Fruit fly (Drosophila melanogaster) whole organism, adult: ENCODE data around the gene mib1.

Experiments
- CG11617 ChIP-seq: fragments of 200-800 bp; sonication (Bioruptor generic); optimal IDR thresholded peaks from 2 replicates; lab custom pipeline; 2017; ENCODE audit warnings: mild to moderate bottlenecking, missing biosample characterization, missing genetic modification reagents, missing genetic modification characterization
- CG12768 ChIP-seq: fragments of 200-800 bp; sonication (Bioruptor generic); optimal IDR thresholded peaks from 2 replicates; lab custom pipeline; 2017; ENCODE audit warnings: missing biosample characterization, missing genetic modification characterization, mild to moderate bottlenecking, moderate library complexity, missing genetic modification reagents
- CG14711 ChIP-seq: fragments of 200-800 bp; sonication (Bioruptor generic); optimal IDR thresholded peaks from 2 replicates; lab custom pipeline; 2018; ENCODE audit warnings: missing biosample characterization, mild to moderate bottlenecking, missing genetic modification characterization, moderate library complexity
- CG1620 ChIP-seq: fragments of 200-800 bp; sonication (Bioruptor generic); optimal IDR thresholded peaks from 2 replicates; lab custom pipeline; 2016; ENCODE audit warnings: missing biosample characterization, missing genetic modification characterization
- CG33017 ChIP-seq: fragments of 200-800 bp; sonication (Bioruptor generic); optimal IDR thresholded peaks from 2 replicates; lab custom pipeline; 2018; ENCODE audit warnings: missing biosample characterization, mild to moderate bottlenecking, missing genetic modification characterization, moderate library complexity
- CG5204 ChIP-seq: fragments of 200-800 bp; sonication (Bioruptor generic); optimal IDR thresholded peaks from 2 replicates; lab custom pipeline; 2016; ENCODE audit warnings: missing biosample characterization, missing genetic modification characterization
- CG7045 ChIP-seq: fragments of 200-800 bp; sonication (Bioruptor generic); optimal IDR thresholded peaks from 2 replicates; lab custom pipeline; 2017; ENCODE audit warnings: missing biosample characterization, mild to moderate bottlenecking, missing genetic modification characterization
- CG7101 ChIP-seq: fragments of 200-800 bp; sonication (Bioruptor generic); optimal IDR thresholded peaks from 2 replicates; lab custom pipeline; 2018; ENCODE audit warnings: missing biosample characterization, mild to moderate bottlenecking, missing genetic modification characterization, moderate library complexity
- Clk ChIP-seq: fragments of 200-800 bp; sonication (Bioruptor generic); optimal IDR thresholded peaks from 2 replicates; lab custom pipeline; 2017; ENCODE audit warnings: missing biosample characterization, missing genetic modification characterization
- Crg-1 ChIP-seq: fragments of 200-800 bp; sonication (Bioruptor generic); optimal IDR thresholded peaks from 2 replicates; lab custom pipeline; 2016; ENCODE audit warnings: missing biosample characterization, missing genetic modification characterization
- Hr96 ChIP-seq: fragments of 200-800 bp; sonication (Bioruptor generic); optimal IDR thresholded peaks from 2 replicates; lab custom pipeline; 2016; ENCODE audit warnings: missing biosample characterization, missing genetic modification characterization
- Mnt ChIP-seq: fragments of 200-800 bp; sonication (Bioruptor generic); optimal IDR thresholded peaks from 2 replicates; lab custom pipeline; 2016; ENCODE audit warnings: missing biosample characterization, mild to moderate bottlenecking, missing genetic modification characterization
- bab1 ChIP-seq: fragments of 200-800 bp; sonication (Bioruptor generic); optimal IDR thresholded peaks from 3 replicates; lab custom pipeline; 2019; ENCODE audit warnings: missing biosample characterization, mild to moderate bottlenecking, missing genetic modification characterization, moderate library complexity
- cic ChIP-seq: fragments of 200-800 bp; sonication (Bioruptor generic); optimal IDR thresholded peaks from 2 replicates; lab custom pipeline; 2017; ENCODE audit warnings: missing biosample characterization, mild to moderate bottlenecking, missing genetic modification characterization, moderate library complexity
- cnc ChIP-seq, 2 experiments: fragments of >200 bp; optimal IDR thresholded peaks; 2 replicates each; lab custom pipeline; 2017
- kay ChIP-seq: fragments of 200-800 bp; sonication (Bioruptor generic); peaks from one replicate; lab custom pipeline; 2016; ENCODE audit warnings: missing biosample characterization, missing genetic modification characterization, borderline replicate concordance
- ovo ChIP-seq: fragments of 200-800 bp; sonication (Bioruptor generic); optimal IDR thresholded peaks from 2 replicates; lab custom pipeline; 2016; ENCODE audit warnings: missing biosample characterization, missing genetic modification characterization
- pad ChIP-seq: fragments of 200-800 bp; sonication (Bioruptor generic); optimal IDR thresholded peaks from 3 replicates; lab custom pipeline; 2017; ENCODE audit warnings: missing biosample characterization, missing genetic modification characterization, mild to moderate bottlenecking, moderate library complexity, missing genetic modification reagents
- tj ChIP-seq: fragments of 200-800 bp; sonication (Bioruptor generic); optimal IDR thresholded peaks from 3 replicates; lab custom pipeline; 2017; ENCODE audit warnings: missing biosample characterization, mild to moderate bottlenecking, missing genetic modification characterization, moderate library complexity
- toe ChIP-seq: fragments of 200-800 bp; sonication (Bioruptor generic); optimal IDR thresholded peaks from 2 replicates; lab custom pipeline; 2016; ENCODE audit warnings: missing biosample characterization, missing genetic modification characterization

mib1 gene

DNA sequence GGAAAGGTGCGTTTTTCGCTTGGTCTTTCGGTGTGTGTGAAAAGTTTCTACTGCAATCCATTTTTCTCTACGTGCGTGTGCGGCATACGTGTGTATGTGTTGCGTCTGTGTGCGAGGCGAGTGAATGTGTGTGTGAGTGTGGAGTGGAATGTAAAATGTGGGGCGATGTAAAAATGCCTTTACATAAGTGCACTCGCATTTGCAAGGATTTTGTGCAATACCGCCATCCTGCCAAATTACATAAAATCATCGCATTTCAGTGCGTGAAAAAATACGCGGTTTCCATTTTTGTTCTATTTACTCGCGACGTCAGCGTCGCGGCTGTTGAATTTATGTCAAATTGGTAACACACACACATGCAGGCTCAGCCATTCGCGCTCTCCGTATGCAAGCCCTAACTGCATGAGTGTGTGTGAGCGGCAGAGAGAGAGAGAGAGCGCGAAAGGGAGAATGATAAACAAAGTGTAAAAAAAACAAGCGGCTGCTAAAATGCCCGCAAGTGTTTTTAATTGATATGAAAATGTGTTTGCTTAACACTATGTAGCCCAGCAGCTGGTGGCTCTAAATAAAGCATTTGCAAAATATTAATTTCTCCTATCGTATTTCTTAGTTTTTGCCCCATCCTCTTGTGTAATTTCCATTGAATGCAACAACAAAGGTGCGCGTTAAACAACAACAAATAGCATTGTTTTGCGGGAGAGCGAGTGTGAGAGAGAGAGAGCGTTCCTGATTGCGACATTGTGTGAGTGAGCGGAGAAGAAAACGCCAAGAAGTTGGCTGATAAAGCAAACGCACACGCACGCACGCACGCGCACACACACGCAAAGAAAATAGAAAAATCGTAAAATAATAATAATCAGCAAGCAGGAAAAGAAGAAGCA, 40.8 kb upstream of the mib1 start:
- TF ChIP-seq tj (GFP tag; lab: Kevin White, UChicago) (peak; percentile 17), cic (GFP tag; lab: Kevin White, UChicago) (peak; percentile 63), pad (no peak), kay (peak; percentile 42), CG12768 (peak; percentile 94)

DNA sequence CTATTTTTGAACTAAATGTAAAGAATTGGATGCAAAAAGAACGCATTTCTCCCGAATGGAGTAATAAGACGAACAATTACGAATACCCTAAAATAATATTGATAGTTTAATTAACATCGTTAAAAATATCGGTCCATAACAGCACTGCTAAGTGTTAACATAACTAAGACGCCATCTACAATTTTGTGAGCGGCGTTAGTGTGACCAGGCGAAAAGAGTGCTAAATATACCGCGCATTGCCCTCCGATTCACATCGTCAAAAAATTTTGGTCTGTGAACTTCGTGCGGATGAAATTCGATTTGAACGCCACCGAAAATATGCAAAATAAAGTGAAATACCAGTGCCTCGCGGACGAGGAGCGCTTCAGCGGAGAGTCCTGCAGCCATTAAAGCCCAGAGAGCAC, 40.1 kb upstream of the mib1 start, which contains the start of gene Mbs:
TSS of gene Mbs (plus strand) at position 241 of the 404 bp plus-strand sequence.
- TF ChIP-seq Mnt (GFP tag; lab: Kevin White, UChicago) (peak; percentile 29), kay (peak; percentile 60), toe (peak; percentile 29), CG33017 (tag; lab: Kevin White, UChicago) (no peak), CG5204 (GFP tag; lab: Kevin White, UChicago) (peak; percentile 22), bab1 (GFP tag; lab: Kevin White, UChicago) (peak; percentile 33), CG7101 (peak; percentile 38), CG14711 (tag; lab: Kevin White, UChicago) (peak; percentile 27), Hr96 (GFP tag; lab: Kevin White, UChicago) (peak; percentile 56), tj (GFP tag; lab: Kevin White, UChicago) (no peak), CG1620 (GFP tag; lab: Kevin White, UChicago) (peak; percentile 24), Clk (GFP tag; lab: Kevin White, UChicago) (no peak)

DNA sequence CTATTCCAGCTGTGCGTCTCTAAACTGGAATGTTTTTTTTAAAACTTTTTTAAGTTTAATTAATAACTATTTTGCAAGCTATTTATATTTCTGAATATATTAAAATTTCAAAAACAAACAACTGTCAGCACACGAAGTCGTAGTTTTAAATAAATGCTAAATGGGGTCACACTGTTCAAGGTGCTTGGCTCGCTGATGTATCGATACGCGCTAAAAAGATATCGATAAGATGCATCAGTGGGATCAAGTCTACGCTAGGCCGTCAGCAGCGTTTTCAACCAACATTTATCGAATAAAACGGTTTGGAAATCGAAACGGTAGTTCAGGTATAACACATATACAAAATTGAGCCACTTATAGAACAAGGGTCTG, 39.3 kb upstream of the mib1 start, which contains the start of gene Diap1:
TSS of gene Diap1 (minus strand) at position 148 of the 372 bp plus-strand sequence.
- TF ChIP-seq toe (peak; percentile 44), Clk (GFP tag; lab: Kevin White, UChicago) (no peak), kay (peak; percentile 89), pad (no peak), CG7101 (no peak), CG14711 (tag; lab: Kevin White, UChicago) (no peak), bab1 (GFP tag; lab: Kevin White, UChicago) (peak; percentile 33), Crg-1 (GFP tag; lab: Kevin White, UChicago) (no peak), Mnt (GFP tag; lab: Kevin White, UChicago) (peak; percentile 35)

DNA sequence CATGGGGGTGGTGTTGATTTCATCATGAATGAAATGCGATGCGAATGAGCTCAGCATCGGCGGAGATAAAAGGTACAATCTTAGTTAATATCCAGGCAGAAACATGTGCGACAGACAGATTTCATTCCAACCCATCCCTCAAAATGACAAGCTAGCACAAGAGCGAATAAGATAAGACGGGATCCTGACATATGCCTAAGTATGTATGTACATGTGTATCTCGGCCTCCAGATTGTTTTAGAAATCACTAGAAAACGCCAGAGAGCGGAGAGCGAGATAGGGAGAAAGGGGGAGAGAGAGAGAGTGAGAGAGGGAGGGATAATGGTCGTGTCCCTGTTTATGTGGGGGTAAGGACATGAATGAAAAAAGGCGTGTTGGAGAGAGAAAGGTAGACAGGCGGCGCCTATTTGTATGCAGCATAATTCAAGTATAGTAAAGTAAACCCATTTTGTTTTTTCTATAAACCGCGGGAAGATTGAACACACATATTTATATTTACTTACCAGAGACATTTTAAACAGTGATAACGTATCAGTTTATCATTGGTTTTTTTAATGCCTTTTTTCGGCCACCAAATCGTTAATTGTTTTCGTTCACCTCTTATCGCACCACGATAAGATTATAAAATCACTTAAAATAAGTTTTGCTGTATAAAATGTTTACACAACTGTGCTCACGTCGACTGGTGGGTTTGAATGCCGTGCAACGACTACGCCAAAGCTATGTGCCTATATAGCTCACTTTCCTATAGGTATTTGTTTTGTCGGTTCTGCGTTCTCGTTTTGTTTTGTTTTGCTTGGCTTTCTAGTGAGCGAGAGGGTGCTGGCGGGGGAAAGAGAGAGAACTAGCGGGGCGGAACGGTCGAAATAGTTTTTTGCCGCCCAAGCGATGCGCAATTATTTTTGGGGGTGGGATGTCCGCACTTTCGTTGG, 38.6 kb upstream of the mib1 start:
- TF ChIP-seq pad (peak; percentile 21), CG11617 (GFP tag; lab: Kevin White, UChicago) (peak; percentile 78), CG33017 (tag; lab: Kevin White, UChicago) (peak; percentile 82), CG14711 (tag; lab: Kevin White, UChicago) (peak; percentile 33), ovo (peak; percentile 48), CG12768 (peak; percentile 75), tj (GFP tag; lab: Kevin White, UChicago) (peak; percentile 17), cnc (optimal IDR thresholded peaks at IDR 0.05; lab: Kevin White, UChicago) (no peak), bab1 (GFP tag; lab: Kevin White, UChicago) (no peak), kay (peak; percentile 47), cic (GFP tag; lab: Kevin White, UChicago) (peak; percentile 93), Clk (GFP tag; lab: Kevin White, UChicago) (peak; percentile 39), CG1620 (GFP tag; lab: Kevin White, UChicago) (peak; percentile 19), toe (no peak), Mnt (GFP tag; lab: Kevin White, UChicago) (peak; percentile 79), CG7101 (peak; percentile 38), CG5204 (GFP tag; lab: Kevin White, UChicago) (no peak), Crg-1 (GFP tag; lab: Kevin White, UChicago) (peak; percentile 47), Hr96 (GFP tag; lab: Kevin White, UChicago) (peak; percentile 13), CG7045 (peak; percentile 23)

DNA sequence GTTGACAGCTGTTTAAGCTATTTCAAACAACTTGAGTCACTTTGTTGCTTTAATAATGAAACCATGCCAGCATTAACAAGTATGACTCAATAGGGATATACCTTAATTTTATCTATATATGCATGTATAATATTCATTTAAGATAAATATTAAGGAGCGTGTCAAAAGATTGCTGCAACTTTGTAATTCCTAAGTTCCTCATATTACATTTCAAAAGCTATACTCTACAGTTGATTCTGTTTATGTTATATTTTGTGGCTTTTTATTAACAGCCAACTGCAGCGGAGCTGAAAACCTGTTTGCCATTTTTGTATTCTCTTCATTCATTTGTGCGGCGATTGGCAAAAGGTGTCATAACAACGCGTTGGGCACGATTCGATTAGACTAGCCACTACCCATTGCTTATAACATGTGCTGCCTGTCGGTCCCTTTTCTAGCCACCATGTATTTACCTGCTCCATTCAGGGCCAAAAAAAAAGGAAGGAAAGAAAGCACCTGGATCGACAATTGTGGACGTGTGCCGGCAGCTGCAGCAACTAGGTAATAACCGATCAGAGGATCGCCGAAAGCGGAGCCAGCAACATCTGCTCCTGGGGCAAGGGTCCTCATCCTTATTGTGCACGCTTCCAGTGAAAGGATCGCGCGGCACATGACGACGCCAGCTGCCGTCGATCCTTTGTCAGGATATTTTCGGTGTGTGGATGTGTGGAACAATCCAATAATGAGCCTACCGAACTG, 37.3 kb upstream of the mib1 start:
- TF ChIP-seq bab1 (GFP tag; lab: Kevin White, UChicago) = no peak
- TF ChIP-seq Mnt (GFP tag; lab: Kevin White, UChicago) = no peak
- TF ChIP-seq CG33017 (tag; lab: Kevin White, UChicago) = no peak
- no peak for TF ChIP-seq CG5204 (GFP tag; lab: Kevin White, UChicago)
- no peak for TF ChIP-seq Clk (GFP tag; lab: Kevin White, UChicago)
- no peak for TF ChIP-seq cic (GFP tag; lab: Kevin White, UChicago)
- no peak for TF ChIP-seq CG12768
- no peak for TF ChIP-seq CG7101
- no peak for TF ChIP-seq cnc (optimal IDR thresholded peaks at IDR 0.05; lab: Kevin White, UChicago)
- no peak for TF ChIP-seq ovo
- no peak for TF ChIP-seq toe
- no peak for TF ChIP-seq CG7045
- no peak for TF ChIP-seq CG1620 (GFP tag; lab: Kevin White, UChicago)
